Worm (Caenorhabditis elegans) whole organism, young adult: ENCODE measurements around the gene fbxa-69.

Experiments used
- B0035.1 ChIP-seq: sonication (generic microtip); optimal IDR thresholded peaks from 2 replicates; lab custom pipeline; 2016; ENCODE audit warnings: missing genetic modification characterization, mild to moderate bottlenecking, missing compliant biosample characterization, missing genotype, missing genetic modification reagents
- D2030.7 ChIP-seq: fragments of 200-800 bp; sonication (Bioruptor generic); IDR thresholded peaks from 2 replicates; pipeline ENCODE4 v1.3.6; 2022; ENCODE audit warnings: missing genetic modification reagents, missing genetic modification characterization, missing compliant biosample characterization
- F33H1.4 ChIP-seq: fragments of 200-800 bp; sonication (Bioruptor generic); IDR thresholded peaks from 2 replicates; pipeline ENCODE4 v1.3.6; 2022; ENCODE audit warnings: missing genetic modification reagents, missing genetic modification characterization, missing compliant biosample characterization
- F49E8.2 ChIP-seq: sonication (generic microtip); optimal IDR thresholded peaks from 3 replicates; lab custom pipeline; 2017; ENCODE audit warnings: missing genetic modification characterization, mild to moderate bottlenecking, missing compliant biosample characterization, antibody characterized with exemption, moderate library complexity; ENCODE audit not compliant: insufficient read depth
- F57C9.4 ChIP-seq: sonication (generic microtip); optimal IDR thresholded peaks from 2 replicates; lab custom pipeline; 2017; ENCODE audit warnings: mild to moderate bottlenecking, missing genetic modification characterization, missing compliant biosample characterization
- K12H6.12 ChIP-seq: fragments of 200-800 bp; sonication (Bioruptor generic); optimal IDR thresholded peaks from 2 replicates; lab custom pipeline; 2018; ENCODE audit warnings: mild to moderate bottlenecking, missing genetic modification characterization, missing compliant biosample characterization
- T07F8.4 ChIP-seq: sonication (generic microtip); optimal IDR thresholded peaks from 2 replicates; lab custom pipeline; 2016; ENCODE audit warnings: mild to moderate bottlenecking, missing genetic modification characterization, moderate library complexity, missing compliant biosample characterization
- ZK185.1 ChIP-seq: sonication (generic microtip); optimal IDR thresholded peaks from 2 replicates; lab custom pipeline; 2016; ENCODE audit warnings: mild to moderate bottlenecking, missing genetic modification characterization, missing compliant biosample characterization; ENCODE audit not compliant: poor library complexity, severe bottlenecking
- aptf-2 ChIP-seq: fragments of 200-800 bp; sonication (Bioruptor generic); conservative IDR thresholded peaks from 2 replicates; pipeline ENCODE4 v1.3.6; 2022; ENCODE audit warnings: missing genetic modification reagents, missing genetic modification characterization, missing compliant biosample characterization
- aptf-3 ChIP-seq: fragments of 200-800 bp; sonication (Bioruptor generic); IDR thresholded peaks from 2 replicates; pipeline ENCODE4 v1.3.6; 2022; ENCODE audit warnings: missing genetic modification characterization, missing compliant biosample characterization
- ccch-3 ChIP-seq: fragments of 200-800 bp; sonication (Bioruptor generic); optimal IDR thresholded peaks from 2 replicates; lab custom pipeline; 2018; ENCODE audit warnings: mild to moderate bottlenecking, missing genetic modification characterization, missing compliant biosample characterization
- cebp-1 ChIP-seq, 2 experiments: fragments of 200-800 bp in 1 of 2; sonication (Bioruptor generic) in 1 of 2; sonication (generic microtip) in 1 of 2; IDR thresholded peaks in 1 of 2; optimal IDR thresholded peaks in 1 of 2; 2 replicates each; pipeline versions ENCODE4 v1.3.6 to Lab custom; 2017 to 2022; ENCODE audit warnings: missing compliant biosample characterization in 2 of 2, missing genetic modification characterization in 2 of 2, mild to moderate bottlenecking in 1 of 2, missing genetic modification reagents in 1 of 2, moderate library complexity in 1 of 2
- ceh-40 ChIP-seq: fragments of 200-800 bp; sonication (Bioruptor generic); IDR thresholded peaks from 2 replicates; pipeline ENCODE4 v1.3.6; 2022; ENCODE audit warnings: missing genetic modification characterization, missing compliant biosample characterization
- ceh-58 ChIP-seq: fragments of 200-800 bp; sonication (Bioruptor generic); IDR thresholded peaks from 2 replicates; pipeline ENCODE4 v1.3.6; 2022; ENCODE audit warnings: missing genetic modification characterization, missing compliant biosample characterization
- dox-1 ChIP-seq: fragments of 200-800 bp; sonication (Bioruptor generic); IDR thresholded peaks from 2 replicates; pipeline ENCODE4 v1.3.6; 2022; ENCODE audit warnings: missing genetic modification reagents, missing genetic modification characterization, missing compliant biosample characterization
- dpff-1 ChIP-seq: sonication (generic microtip); optimal IDR thresholded peaks from 2 replicates; lab custom pipeline; 2017; ENCODE audit warnings: mild to moderate bottlenecking, missing genetic modification characterization, missing compliant biosample characterization
- efl-1 ChIP-seq: fragments of 150-350 bp; optimal IDR thresholded peaks from 2 replicates; lab custom pipeline; 2014; ENCODE audit warnings: missing biosample characterization, missing genetic modification reagents, missing genetic modification characterization
- egl-18 ChIP-seq: fragments of 200-800 bp; sonication (Bioruptor generic); IDR thresholded peaks from 2 replicates; pipeline ENCODE4 v1.3.6; 2022; ENCODE audit warnings: missing genetic modification reagents, missing genetic modification characterization, missing compliant biosample characterization
- egl-44 ChIP-seq: fragments of 200-800 bp; sonication (Bioruptor generic); IDR thresholded peaks from 2 replicates; pipeline ENCODE4 v1.3.6; 2022; ENCODE audit warnings: missing genetic modification reagents, missing genetic modification characterization, missing compliant biosample characterization
- egrh-3 ChIP-seq: fragments of 200-800 bp; sonication (Bioruptor generic); IDR thresholded peaks from 2 replicates; pipeline ENCODE4 v1.3.6; 2022; ENCODE audit warnings: missing genetic modification reagents, missing genetic modification characterization, missing compliant biosample characterization
- ekl-4 ChIP-seq: fragments of 200-800 bp; sonication (Bioruptor generic); IDR thresholded peaks from 2 replicates; pipeline ENCODE4 v1.3.6; 2022; ENCODE audit warnings: missing genetic modification reagents, missing genetic modification characterization, missing compliant biosample characterization
- gei-17 ChIP-seq: fragments of 200-800 bp; sonication (Bioruptor generic); optimal IDR thresholded peaks from 2 replicates; lab custom pipeline; 2018; ENCODE audit warnings: mild to moderate bottlenecking, missing genetic modification characterization, missing compliant biosample characterization
- hlh-26 ChIP-seq: fragments of 200-800 bp; sonication (Bioruptor generic); conservative IDR thresholded peaks from 2 replicates; pipeline ENCODE4 v1.3.6; 2022; ENCODE audit warnings: missing genetic modification reagents, missing genetic modification characterization, missing compliant biosample characterization
- lag-1 ChIP-seq: fragments of 200-800 bp; sonication (Bioruptor generic); IDR thresholded peaks from 2 replicates; pipeline ENCODE4 v1.3.6; 2022; ENCODE audit warnings: missing genetic modification reagents, missing genetic modification characterization, missing compliant biosample characterization
- let-526 ChIP-seq: fragments of 200-800 bp; sonication (Bioruptor generic); IDR thresholded peaks from 2 replicates; pipeline ENCODE4 v1.3.6; 2022; ENCODE audit warnings: missing genetic modification reagents, missing genetic modification characterization, missing compliant biosample characterization
- let-607 ChIP-seq, 2 experiments: fragments of 200-800 bp in 1 of 2; sonication (Bioruptor generic) in 1 of 2; sonication (generic microtip) in 1 of 2; optimal IDR thresholded peaks; 2 replicates each; lab custom pipeline; 2016 to 2018; ENCODE audit warnings: mild to moderate bottlenecking in 2 of 2, missing compliant biosample characterization in 2 of 2, missing genetic modification characterization in 2 of 2, moderate library complexity in 2 of 2, missing genotype in 1 of 2
- madf-10 ChIP-seq: sonication (generic microtip); optimal IDR thresholded peaks from 2 replicates; lab custom pipeline; 2016; ENCODE audit warnings: mild to moderate bottlenecking, missing genetic modification characterization, missing compliant biosample characterization
- mel-28 ChIP-seq: sonication (generic microtip); optimal IDR thresholded peaks from 2 replicates; lab custom pipeline; 2016; ENCODE audit warnings: borderline replicate concordance, mild to moderate bottlenecking, missing genetic modification characterization, missing compliant biosample characterization
- mes-4 ChIP-seq: sonication (generic microtip); optimal IDR thresholded peaks from 2 replicates; lab custom pipeline; 2016; ENCODE audit warnings: missing genotype, missing genetic modification characterization, missing compliant biosample characterization
- nfya-1 ChIP-seq: sonication (generic microtip); optimal IDR thresholded peaks from 2 replicates; lab custom pipeline; 2017; ENCODE audit warnings: antibody characterized with exemption, missing compliant biosample characterization, missing genetic modification characterization, borderline replicate concordance; ENCODE audit not compliant: insufficient read depth
- nfyb-1 ChIP-seq: fragments of 200-800 bp; sonication (Bioruptor generic); IDR thresholded peaks from 2 replicates; pipeline ENCODE4 v1.3.6; 2022; ENCODE audit warnings: missing genetic modification reagents, missing genetic modification characterization, missing compliant biosample characterization
- nhr-120 ChIP-seq: fragments of 200-800 bp; sonication (Bioruptor generic); IDR thresholded peaks from 2 replicates; pipeline ENCODE4 v1.3.6; 2022; ENCODE audit warnings: missing genetic modification characterization, missing compliant biosample characterization
- nhr-90 ChIP-seq: sonication (generic microtip); optimal IDR thresholded peaks from 2 replicates; lab custom pipeline; 2016; ENCODE audit warnings: missing genotype, mild to moderate bottlenecking, missing genetic modification characterization, missing compliant biosample characterization
- pbrm-1 ChIP-seq: fragments of 200-800 bp; sonication (Bioruptor generic); IDR thresholded peaks from 2 replicates; pipeline ENCODE4 v1.3.6; 2022; ENCODE audit warnings: missing genetic modification reagents, missing genetic modification characterization, missing compliant biosample characterization
- repo-1 ChIP-seq: sonication (generic microtip); optimal IDR thresholded peaks from 2 replicates; lab custom pipeline; 2017; ENCODE audit warnings: mild to moderate bottlenecking, missing genetic modification characterization, missing compliant biosample characterization
- sdz-38 ChIP-seq: sonication (generic microtip); optimal IDR thresholded peaks from 2 replicates; lab custom pipeline; 2016; ENCODE audit warnings: missing genotype, missing genetic modification characterization, missing compliant biosample characterization
- snpc-1.3 ChIP-seq: sonication (generic microtip); optimal IDR thresholded peaks from 2 replicates; lab custom pipeline; 2017; ENCODE audit warnings: missing genetic modification characterization, mild to moderate bottlenecking, missing compliant biosample characterization, antibody characterized with exemption, moderate library complexity, missing genotype, missing genetic modification reagents; ENCODE audit not compliant: insufficient read depth
- snpc-3.4 ChIP-seq: sonication (generic microtip); optimal IDR thresholded peaks from 2 replicates; lab custom pipeline; 2017; ENCODE audit warnings: missing genetic modification characterization, mild to moderate bottlenecking, missing compliant biosample characterization, antibody characterized with exemption, moderate library complexity, missing genotype, missing genetic modification reagents
- snpc-4 ChIP-seq, 5 experiments: fragments of 150-350 bp in 1 of 5; sonication (generic microtip) in 4 of 5; optimal IDR thresholded peaks; 2 replicates each; lab custom pipeline; 2014 to 2018; ENCODE audit warnings: missing genetic modification characterization in 5 of 5, missing biosample characterization in 3 of 5, antibody characterized with exemption in 2 of 5, mild to moderate bottlenecking in 2 of 5, missing compliant biosample characterization in 2 of 5, missing genotype in 2 of 5, moderate library complexity in 2 of 5, missing genetic modification reagents in 1 of 5
- somi-1 ChIP-seq: fragments of 200-800 bp; sonication (Bioruptor generic); optimal IDR thresholded peaks from 2 replicates; lab custom pipeline; 2018; ENCODE audit warnings: mild to moderate bottlenecking, missing genetic modification characterization, missing compliant biosample characterization
- sptf-2 ChIP-seq: fragments of 200-800 bp; sonication (Bioruptor generic); optimal IDR thresholded peaks from 2 replicates; lab custom pipeline; 2018; ENCODE audit warnings: mild to moderate bottlenecking, missing genetic modification characterization, missing compliant biosample characterization
- tbp1 ChIP-seq: fragments of 200-800 bp; sonication (Bioruptor generic); optimal IDR thresholded peaks from 2 replicates; lab custom pipeline; 2018; ENCODE audit warnings: mild to moderate bottlenecking, missing genetic modification characterization, missing compliant biosample characterization
- zim-3 ChIP-seq: sonication (generic microtip); optimal IDR thresholded peaks from 2 replicates; lab custom pipeline; 2017; ENCODE audit warnings: mild to moderate bottlenecking, missing genetic modification characterization, moderate library complexity, missing compliant biosample characterization
- ztf-18 ChIP-seq: sonication (generic microtip); optimal IDR thresholded peaks from 2 replicates; lab custom pipeline; 2016; ENCODE audit warnings: missing genotype, mild to moderate bottlenecking, missing genetic modification characterization, missing compliant biosample characterization
- ztf-22 ChIP-seq: fragments of 200-800 bp; sonication (Bioruptor generic); optimal IDR thresholded peaks from 2 replicates; lab custom pipeline; 2018; ENCODE audit warnings: mild to moderate bottlenecking, missing genetic modification characterization, moderate library complexity, missing compliant biosample characterization
- ztf-26 ChIP-seq: sonication (generic microtip); optimal IDR thresholded peaks from 2 replicates; lab custom pipeline; 2017; ENCODE audit warnings: missing genetic modification characterization, missing compliant biosample characterization
- ztf-6 ChIP-seq: fragments of 200-800 bp; sonication (Bioruptor generic); IDR thresholded peaks from 2 replicates; pipeline ENCODE4 v1.3.6; 2022; ENCODE audit warnings: missing genetic modification reagents, missing genetic modification characterization, missing compliant biosample characterization

Gene fbxa-69

ce11 chrV:15766122-15766594, 49.6 kb downstream of the fbxa-69 start, which contains the start of the genes haf-3 and F57A10.2 (continued):
- TF ChIP-seq snpc-4 (GFP tag; optimal IDR thresholded peaks at IDR 0.05; lab: Kevin White, UChicago) (peak; percentile 36), snpc-4 (tag; optimal IDR thresholded peaks at IDR 0.05; lab: Kevin White, UChicago) (peak; percentile 70 to 86 (median 81)), somi-1 (peak; percentile 31), mes-4 (tag; lab: Kevin White, UChicago) (no peak), madf-10 (tag; lab: Kevin White, UChicago) (peak; percentile 38), snpc-3.4 (tag; lab: Kevin White, UChicago) (peak; percentile 83), nfya-1 (tag; lab: Kevin White, UChicago) (no peak), nhr-120 (GFP tag; lab: Robert Waterston, UW) (no peak), B0035.1 (no peak), ztf-6 (GFP tag; lab: Robert Waterston, UW) (no peak), dox-1 (peak; percentile 93), K12H6.12 (tag; lab: Kevin White, UChicago) (peak; percentile 60), dpff-1 (tag; lab: Kevin White, UChicago) (no peak), F49E8.2 (tag; lab: Kevin White, UChicago) (peak; percentile 35), ceh-40 (no peak), pbrm-1 (peak; percentile 92), repo-1 (tag; lab: Kevin White, UChicago) (peak; percentile 70), tbp1 (peak; percentile 72), lag-1 (no peak), let-526 (GFP tag; lab: Robert Waterston, UW) (0 out of 2 replicates have a peak, but pooled peaks have one; percentile 32), zim-3 (tag; lab: Kevin White, UChicago) (no peak), ZK185.1 (tag; lab: Kevin White, UChicago) (peak; percentile 75), gei-17 (peak; percentile 48), ceh-58 (no peak), D2030.7 (GFP tag; lab: Robert Waterston, UW) (peak; percentile 83), F57C9.4 (tag; lab: Kevin White, UChicago) (no peak), ztf-26 (tag; lab: Kevin White, UChicago) (peak; percentile 51), efl-1 (peak; percentile 90), mel-28 (no peak), ztf-22 (GFP tag; lab: Kevin White, UChicago) (no peak), ccch-3 (no peak), ekl-4 (GFP tag; lab: Robert Waterston, UW) (peak; percentile 82), cebp-1 (GFP tag; IDR thresholded peaks at IDR 0.05; lab: Robert Waterston, UW) (no peak), cebp-1 (tag; optimal IDR thresholded peaks at IDR 0.05; lab: Kevin White, UChicago) (peak; percentile 81), snpc-1.3 (tag; lab: Kevin White, UChicago) (peak; percentile 71), sdz-38 (no peak), let-607 (tag; optimal IDR thresholded peaks at IDR 0.05; lab: Kevin White, UChicago) (peak in 1 of 2 experiments; percentile 71), egrh-3 (GFP tag; lab: Robert Waterston, UW) (no peak), F33H1.4 (GFP tag; lab: Robert Waterston, UW) (peak; percentile 68), aptf-3 (GFP tag; lab: Robert Waterston, UW) (no peak), aptf-2 (GFP tag; lab: Robert Waterston, UW) (no peak), egl-44 (no peak), sptf-2 (GFP tag; lab: Kevin White, UChicago) (no peak), nfyb-1 (GFP tag; lab: Robert Waterston, UW) (peak; percentile 92), nhr-90 (tag; lab: Kevin White, UChicago) (no peak), ztf-18 (tag; lab: Kevin White, UChicago) (peak; percentile 98), egl-18 (no peak), hlh-26 (GFP tag; lab: Robert Waterston, UW) (no peak), T07F8.4 (no peak)
